Fruit fly (Drosophila melanogaster) S2 (cell line): ENCODE measurements around the gene CG3651.

Experiments
- CG8478 ChIP-seq: fragments of >200 bp; optimal IDR thresholded peaks from 2 replicates; lab custom pipeline; 2018
- CTCF ChIP-seq, 2 experiments: fragments of >200 bp; optimal IDR thresholded peaks; 2 replicates each; lab custom pipeline; 2018

DNA sequence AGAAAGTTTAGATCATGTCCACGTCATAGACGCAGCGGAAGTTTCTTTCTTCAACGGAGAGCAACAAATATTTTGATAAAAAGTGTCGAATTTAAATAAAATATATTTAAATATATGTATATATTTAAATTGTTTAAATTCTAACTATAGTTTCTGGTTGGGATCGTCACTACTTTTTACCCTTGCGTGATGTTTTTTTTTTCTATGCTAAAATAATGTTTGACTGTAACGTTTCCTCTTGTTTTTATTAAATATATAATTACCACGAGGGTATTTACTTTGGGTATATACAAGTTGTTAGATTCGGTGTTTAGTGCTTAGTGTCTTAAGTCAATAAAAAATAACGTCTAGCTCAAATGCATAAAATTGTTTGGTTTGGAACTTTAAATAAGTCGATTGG, 41.8 kb upstream of the CG3651 start, which contains the start of gene ttm3:
- TF ChIP-seq CG8478 (lab: Kevin White, UChicago) = no peak
- no peak for TF ChIP-seq CTCF (optimal IDR thresholded peaks at IDR 0.05; lab: Kevin White, UChicago)
